Fruit fly (Drosophila melanogaster): ENCODE measurements around the gene CG4998.

The CG4998 gene

DNA sequence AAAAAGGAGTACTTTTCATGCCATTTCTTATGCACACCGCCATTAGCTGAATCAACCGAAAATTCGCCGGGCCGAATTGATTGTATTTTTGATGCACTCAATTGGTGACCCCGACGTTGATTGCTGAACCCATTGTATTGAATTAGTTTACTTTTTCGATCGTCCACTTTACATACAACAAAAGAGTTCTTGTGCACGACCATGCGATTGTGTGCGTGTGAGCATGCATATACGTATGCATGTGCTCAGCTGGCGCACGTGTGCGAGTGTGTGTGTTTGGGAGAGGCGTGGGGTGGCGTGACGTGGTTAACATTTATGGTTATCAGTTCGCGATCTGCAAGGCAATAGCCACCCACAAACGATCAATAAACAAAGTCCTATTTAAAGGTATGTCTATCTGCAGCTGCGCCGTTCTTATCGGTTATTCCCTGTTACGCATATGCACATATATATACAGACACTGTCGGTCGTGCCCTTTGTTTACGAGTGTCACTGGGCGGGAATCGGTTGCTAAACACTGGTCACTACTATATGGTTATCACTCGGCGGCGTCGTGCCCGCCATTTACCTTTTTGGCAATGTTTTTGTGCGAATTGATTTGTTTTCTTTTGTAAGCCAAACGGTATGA lies 46.6 kb downstream of the CG4998 start (continued):
- TF ChIP-seq Max (GFP tag; optimal IDR thresholded peaks at IDR 0.05) = no peak
- no peak for TF ChIP-seq tgo (GFP tag; IDR thresholded peaks at IDR 0.05)
- TF ChIP-seq CG7963 (GFP tag; IDR thresholded peaks at IDR 0.05; ENCODE audit: partially characterized antibody) = no peak
- no peak for TF ChIP-seq CG13296 (GFP tag; optimal IDR thresholded peaks at IDR 0.05)
- no peak for TF ChIP-seq HLH54F (GFP tag; optimal IDR thresholded peaks at IDR 0.05)
- peak; percentile 30 for TF ChIP-seq CG4617 (GFP tag; optimal IDR thresholded peaks at IDR 0.05; ENCODE audit: borderline replicate concordance)
- no peak for TF ChIP-seq CG10543 (GFP tag; optimal IDR thresholded peaks at IDR 0.05)
- TF ChIP-seq cato (GFP tag; optimal IDR thresholded peaks at IDR 0.05; ENCODE audit: borderline replicate concordance) = no peak
- TF ChIP-seq CG10267 (tag; optimal IDR thresholded peaks at IDR 0.05) = no peak
- no peak for TF ChIP-seq pnt (GFP tag; optimal IDR thresholded peaks at IDR 0.05)
- TF ChIP-seq da (GFP tag; optimal IDR thresholded peaks at IDR 0.05) = no peak
- no peak for TF ChIP-seq CHES-1-like (GFP tag; optimal IDR thresholded peaks at IDR 0.05)
- no peak for TF ChIP-seq ken (GFP tag; IDR thresholded peaks at IDR 0.05)
- peak; percentile 3 for TF ChIP-seq Sin3A (optimal IDR thresholded peaks at IDR 0.05)
- no peak for TF ChIP-seq Tbp (GFP tag; optimal IDR thresholded peaks at IDR 0.05)
- no peak for TF ChIP-seq CG6683 (GFP tag; optimal IDR thresholded peaks at IDR 0.05)
- TF ChIP-seq Meics (GFP tag; optimal IDR thresholded peaks at IDR 0.05) = no peak
- no peak for TF ChIP-seq C15 (GFP tag; IDR thresholded peaks at IDR 0.05)
- TF ChIP-seq Eip74EF (GFP tag; optimal IDR thresholded peaks at IDR 0.05) = no peak
- TF ChIP-seq repo (GFP tag; optimal IDR thresholded peaks at IDR 0.05) = no peak
- no peak for TF ChIP-seq CG7928 (GFP tag; optimal IDR thresholded peaks at IDR 0.05)
- TF ChIP-seq Myb (GFP tag; optimal IDR thresholded peaks at IDR 0.05) = no peak
- no peak for TF ChIP-seq CG11696 (GFP tag; IDR thresholded peaks at IDR 0.05)
- TF ChIP-seq fd102C (GFP tag; optimal IDR thresholded peaks at IDR 0.05) = no peak
- no peak for TF ChIP-seq Opbp (GFP tag; IDR thresholded peaks at IDR 0.05; ENCODE audit: partially characterized antibody)
- no peak for TF ChIP-seq CG1024 (GFP tag; IDR thresholded peaks at IDR 0.05)
- TF ChIP-seq cwo (GFP tag; optimal IDR thresholded peaks at IDR 0.05) = peak; percentile 48
- peak; percentile 87 for TF ChIP-seq grn (GFP tag; optimal IDR thresholded peaks at IDR 0.05)
- no peak for TF ChIP-seq caup (GFP tag; optimal IDR thresholded peaks at IDR 0.05; ENCODE audit: severe bottlenecking)
- no peak for TF ChIP-seq CG5245 (GFP tag; optimal IDR thresholded peaks at IDR 0.05)
- TF ChIP-seq CG18599 (GFP tag; optimal IDR thresholded peaks at IDR 0.05) = no peak
- TF ChIP-seq chinmo (GFP tag; IDR thresholded peaks at IDR 0.05; ENCODE audit: partially characterized antibody) = peak; percentile 97
- TF ChIP-seq HmgD (GFP tag; optimal IDR thresholded peaks at IDR 0.05) = no peak
- TF ChIP-seq dpn (GFP tag; optimal IDR thresholded peaks at IDR 0.05) = no peak
- no peak for TF ChIP-seq CG18764 (GFP tag; optimal IDR thresholded peaks at IDR 0.05)
- TF ChIP-seq h (optimal IDR thresholded peaks at IDR 0.05) = no peak
- no peak for TF ChIP-seq CG16779 (GFP tag; IDR thresholded peaks at IDR 0.05)
- TF ChIP-seq CG34376 (GFP tag; optimal IDR thresholded peaks at IDR 0.05) = peak; percentile 26
- peak; percentile 67 for TF ChIP-seq sug (tag; optimal IDR thresholded peaks at IDR 0.05)
- no peak for TF ChIP-seq CG13123 (GFP tag; optimal IDR thresholded peaks at IDR 0.05)
- TF ChIP-seq tx (GFP tag; optimal IDR thresholded peaks at IDR 0.05) = no peak
- no peak for TF ChIP-seq Dip2 (GFP tag; IDR thresholded peaks at IDR 0.05)
- TF ChIP-seq CG6254 (GFP tag; optimal IDR thresholded peaks at IDR 0.05) = peak; percentile 5
- 0 out of 2 replicates have a peak, but pooled peaks have one; percentile 19 for TF ChIP-seq CG4360 (GFP tag; IDR thresholded peaks at IDR 0.05)
- no peak for TF ChIP-seq slbo (GFP tag; IDR thresholded peaks at IDR 0.05)
- no peak for TF ChIP-seq sna (GFP tag; IDR thresholded peaks at IDR 0.05; ENCODE audit: partially characterized antibody)
- TF ChIP-seq Hr3 (GFP tag; optimal IDR thresholded peaks at IDR 0.05) = no peak
- no peak for TF ChIP-seq CG11398 (GFP tag; optimal IDR thresholded peaks at IDR 0.05)
- no peak for TF ChIP-seq CG4328 (GFP tag; optimal IDR thresholded peaks at IDR 0.05)
- peak; percentile 97 for TF ChIP-seq cg (GFP tag; optimal IDR thresholded peaks at IDR 0.05)
- TF ChIP-seq CTCF (GFP tag; optimal IDR thresholded peaks at IDR 0.05) = no peak
